Worm (Caenorhabditis elegans) whole organism, late embryonic: Measurements from ENCODE around the gene C30H6.12.

ENCODE experiments used
- K09A11.1 ChIP-seq: sonication (generic microtip); optimal IDR thresholded peaks from 2 replicates; lab custom pipeline; 2017; ENCODE audit warnings: antibody characterized with exemption, mild to moderate bottlenecking, missing genetic modification characterization, missing compliant biosample characterization; ENCODE audit not compliant: insufficient read depth
- Y22D7AL.16 ChIP-seq: sonication (generic microtip); optimal IDR thresholded peaks from 2 replicates; lab custom pipeline; 2016; ENCODE audit warnings: missing genetic modification characterization, missing compliant biosample characterization
- ahr-1 ChIP-seq: sonication (generic microtip); optimal IDR thresholded peaks from 2 replicates; lab custom pipeline; 2016; ENCODE audit warnings: missing genetic modification characterization, missing compliant biosample characterization
- ceh-18 ChIP-seq: sonication (generic microtip); optimal IDR thresholded peaks from 2 replicates; lab custom pipeline; 2016; ENCODE audit warnings: missing genetic modification characterization, missing compliant biosample characterization
- ceh-2 ChIP-seq: sonication (generic microtip); optimal IDR thresholded peaks from 2 replicates; lab custom pipeline; 2016; ENCODE audit warnings: missing genotype, missing genetic modification characterization, missing compliant biosample characterization
- ceh-22 ChIP-seq: sonication (generic microtip); optimal IDR thresholded peaks from 2 replicates; lab custom pipeline; 2017; ENCODE audit warnings: missing biosample characterization, missing genetic modification characterization
- ceh-24 ChIP-seq: sonication (generic microtip); optimal IDR thresholded peaks from 2 replicates; lab custom pipeline; 2016; ENCODE audit warnings: mild to moderate bottlenecking, missing genetic modification characterization, missing compliant biosample characterization
- ceh-31 ChIP-seq: sonication (generic microtip); optimal IDR thresholded peaks from 2 replicates; lab custom pipeline; 2016; ENCODE audit warnings: missing genetic modification characterization, missing compliant biosample characterization
- ceh-45 ChIP-seq: fragments of 200-800 bp; sonication (Bioruptor generic); IDR thresholded peaks from 2 replicates; pipeline ENCODE4 v1.3.6; 2022; ENCODE audit warnings: missing genetic modification reagents, missing genetic modification characterization, missing compliant biosample characterization
- ceh-48 ChIP-seq: sonication (generic microtip); optimal IDR thresholded peaks from 2 replicates; lab custom pipeline; 2016; ENCODE audit warnings: missing genetic modification characterization, inconsistent platforms, missing compliant biosample characterization
- che-1 ChIP-seq: sonication (generic microtip); optimal IDR thresholded peaks from 2 replicates; lab custom pipeline; 2016; ENCODE audit warnings: mild to moderate bottlenecking, missing genetic modification characterization, missing compliant biosample characterization
- dmd-4 ChIP-seq: sonication (generic microtip); optimal IDR thresholded peaks from 2 replicates; lab custom pipeline; 2016; ENCODE audit warnings: borderline replicate concordance, missing genetic modification characterization, missing compliant biosample characterization
- dve-1 ChIP-seq: sonication (generic microtip); optimal IDR thresholded peaks from 2 replicates; lab custom pipeline; 2017; ENCODE audit warnings: antibody characterized with exemption, mild to moderate bottlenecking, missing genetic modification characterization, missing compliant biosample characterization
- elt-2 ChIP-seq: sonication (generic microtip); optimal IDR thresholded peaks from 2 replicates; lab custom pipeline; 2016; ENCODE audit warnings: missing genetic modification reagents, missing genetic modification characterization, missing compliant biosample characterization
- elt-4 ChIP-seq: sonication (generic microtip); optimal IDR thresholded peaks from 2 replicates; lab custom pipeline; 2016; ENCODE audit warnings: missing genetic modification characterization, missing compliant biosample characterization
- fax-1 ChIP-seq: sonication (generic microtip); optimal IDR thresholded peaks from 2 replicates; lab custom pipeline; 2016; ENCODE audit warnings: missing genotype, missing genetic modification characterization, missing compliant biosample characterization
- hlh-15 ChIP-seq: sonication (generic microtip); optimal IDR thresholded peaks from 2 replicates; lab custom pipeline; 2016; ENCODE audit warnings: missing genetic modification characterization, missing compliant biosample characterization
- hlh-30 ChIP-seq: sonication (generic microtip); optimal IDR thresholded peaks from 2 replicates; lab custom pipeline; 2017; ENCODE audit warnings: antibody characterized with exemption, missing genetic modification characterization, missing compliant biosample characterization; ENCODE audit not compliant: insufficient read depth
- hlh-6 ChIP-seq: sonication (generic microtip); optimal IDR thresholded peaks from 2 replicates; lab custom pipeline; 2016; ENCODE audit warnings: missing genotype, missing genetic modification characterization, missing compliant biosample characterization
- hlh-8 ChIP-seq: sonication (generic microtip); optimal IDR thresholded peaks from 2 replicates; lab custom pipeline; 2016; ENCODE audit warnings: missing genotype, missing genetic modification characterization, missing compliant biosample characterization
- lim-6 ChIP-seq: sonication (generic microtip); optimal IDR thresholded peaks from 2 replicates; lab custom pipeline; 2016; ENCODE audit warnings: missing genetic modification characterization, missing compliant biosample characterization
- madf-2 ChIP-seq: sonication (generic microtip); optimal IDR thresholded peaks from 2 replicates; lab custom pipeline; 2017; ENCODE audit warnings: missing genetic modification characterization, missing compliant biosample characterization
- nfya-1 ChIP-seq: sonication (generic microtip); optimal IDR thresholded peaks from 2 replicates; lab custom pipeline; 2017; ENCODE audit warnings: missing genetic modification characterization, mild to moderate bottlenecking, missing compliant biosample characterization, antibody characterized with exemption, moderate library complexity
- npax-4 ChIP-seq: sonication (generic microtip); optimal IDR thresholded peaks from 2 replicates; lab custom pipeline; 2016; ENCODE audit warnings: missing genetic modification characterization, missing compliant biosample characterization
- odd-2 ChIP-seq: sonication (generic microtip); optimal IDR thresholded peaks from 2 replicates; lab custom pipeline; 2017; ENCODE audit warnings: antibody characterized with exemption, mild to moderate bottlenecking, missing genetic modification characterization, missing compliant biosample characterization
- pag-3 ChIP-seq: sonication (generic microtip); optimal IDR thresholded peaks from 2 replicates; lab custom pipeline; 2016; ENCODE audit warnings: missing compliant biosample characterization, missing genetic modification characterization, borderline replicate concordance
- pat-9 ChIP-seq: fragments of 200-800 bp; sonication (Bioruptor generic); optimal IDR thresholded peaks from 2 replicates; lab custom pipeline; 2018; ENCODE audit warnings: mild to moderate bottlenecking, missing genetic modification characterization, moderate library complexity, missing compliant biosample characterization
- pax-1 ChIP-seq: fragments of 150-350 bp; optimal IDR thresholded peaks from 2 replicates; lab custom pipeline; 2014; ENCODE audit warnings: missing biosample characterization, missing genetic modification characterization
- ref-2 ChIP-seq: sonication (generic microtip); optimal IDR thresholded peaks from 2 replicates; lab custom pipeline; 2016; ENCODE audit warnings: missing genetic modification characterization, missing compliant biosample characterization
- sdc-2 ChIP-seq: sonication (generic microtip); optimal IDR thresholded peaks from 2 replicates; lab custom pipeline; 2016; ENCODE audit warnings: missing genotype, missing genetic modification characterization, missing compliant biosample characterization
- sox-2 ChIP-seq: fragments of 200-800 bp; sonication (Bioruptor generic); IDR thresholded peaks from 2 replicates; pipeline ENCODE4 v1.3.6; 2022; ENCODE audit warnings: missing genetic modification reagents, missing genetic modification characterization, missing compliant biosample characterization
- sox-4 ChIP-seq: sonication (generic microtip); optimal IDR thresholded peaks from 2 replicates; lab custom pipeline; 2017; ENCODE audit warnings: mild to moderate bottlenecking, missing genetic modification characterization, inconsistent platforms, missing compliant biosample characterization
- syd-9 ChIP-seq: sonication (generic microtip); optimal IDR thresholded peaks from 2 replicates; lab custom pipeline; 2016; ENCODE audit warnings: mild to moderate bottlenecking, missing genetic modification characterization, moderate library complexity, missing compliant biosample characterization
- tbx-2 ChIP-seq: sonication (generic microtip); optimal IDR thresholded peaks from 2 replicates; lab custom pipeline; 2016; ENCODE audit warnings: missing genetic modification characterization, missing compliant biosample characterization
- ttx-3 ChIP-seq: sonication (generic microtip); optimal IDR thresholded peaks from 2 replicates; lab custom pipeline; 2016; ENCODE audit warnings: missing genetic modification reagents, missing genetic modification characterization, missing compliant biosample characterization
- unc-3 ChIP-seq, 2 experiments: fragments of 200-800 bp in 1 of 2; sonication (Bioruptor generic) in 1 of 2; sonication (generic microtip) in 1 of 2; conservative IDR thresholded peaks in 1 of 2; optimal IDR thresholded peaks in 1 of 2; 2 replicates each; pipeline versions ENCODE4 v1.3.6 to Lab custom; 2016 to 2022; ENCODE audit warnings: missing compliant biosample characterization in 2 of 2, missing genetic modification characterization in 2 of 2, missing genetic modification reagents in 1 of 2
- unc-55 ChIP-seq: sonication (generic microtip); optimal IDR thresholded peaks from 2 replicates; lab custom pipeline; 2017; ENCODE audit warnings: missing biosample characterization, missing genetic modification reagents, missing genetic modification characterization
- ztf-16 ChIP-seq: sonication (generic microtip); optimal IDR thresholded peaks from 2 replicates; lab custom pipeline; 2017; ENCODE audit warnings: missing genetic modification characterization, missing compliant biosample characterization

C30H6.12 gene

DNA sequence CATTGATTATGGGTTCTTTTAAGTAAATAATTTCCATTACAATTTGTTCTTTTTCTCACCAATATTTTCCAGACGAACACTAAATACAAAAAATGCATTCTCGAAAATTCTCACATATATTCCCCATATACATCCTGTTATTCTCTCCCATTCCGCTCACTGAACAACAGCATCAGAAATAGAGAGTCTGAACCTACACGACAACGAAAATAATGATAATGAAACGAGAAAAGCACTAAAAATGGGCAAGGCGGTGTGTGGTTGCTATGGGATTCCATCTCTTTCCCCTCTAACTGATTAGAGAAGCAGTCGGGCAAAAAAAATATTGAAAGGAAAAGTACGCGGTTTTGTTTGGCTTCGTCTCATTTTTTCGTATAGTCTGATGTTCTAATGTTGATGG lies at the start of gene C30H6.12:
Gene C30H6.12, plus strand, starts transcription at position 301 of the 400 bp plus-strand sequence.
- TF ChIP-seq lim-6 (tag; lab: Kevin White, UChicago), result no peak
- TF ChIP-seq ceh-22 (tag; lab: Kevin White, UChicago), result no peak
- no peak for TF ChIP-seq elt-2
- TF ChIP-seq elt-4, result no peak
- TF ChIP-seq pax-1 (tag; lab: Kevin White, UChicago), result no peak
- no peak for TF ChIP-seq ahr-1 (tag; lab: Kevin White, UChicago)
- no peak for TF ChIP-seq hlh-8 (tag; lab: Kevin White, UChicago)
- TF ChIP-seq dve-1 (tag; lab: Kevin White, UChicago), result no peak
- no peak for TF ChIP-seq ceh-48 (tag; lab: Kevin White, UChicago)
- TF ChIP-seq ceh-2 (tag; lab: Kevin White, UChicago), result no peak
- no peak for TF ChIP-seq ceh-24 (tag; lab: Kevin White, UChicago)
- no peak for TF ChIP-seq dmd-4 (tag; lab: Kevin White, UChicago)
- TF ChIP-seq unc-3 (GFP tag; conservative IDR thresholded peaks at IDR 0.05; lab: Robert Waterston, UW), result no peak
- TF ChIP-seq unc-3 (tag; optimal IDR thresholded peaks at IDR 0.05; lab: Kevin White, UChicago), result no peak

DNA sequence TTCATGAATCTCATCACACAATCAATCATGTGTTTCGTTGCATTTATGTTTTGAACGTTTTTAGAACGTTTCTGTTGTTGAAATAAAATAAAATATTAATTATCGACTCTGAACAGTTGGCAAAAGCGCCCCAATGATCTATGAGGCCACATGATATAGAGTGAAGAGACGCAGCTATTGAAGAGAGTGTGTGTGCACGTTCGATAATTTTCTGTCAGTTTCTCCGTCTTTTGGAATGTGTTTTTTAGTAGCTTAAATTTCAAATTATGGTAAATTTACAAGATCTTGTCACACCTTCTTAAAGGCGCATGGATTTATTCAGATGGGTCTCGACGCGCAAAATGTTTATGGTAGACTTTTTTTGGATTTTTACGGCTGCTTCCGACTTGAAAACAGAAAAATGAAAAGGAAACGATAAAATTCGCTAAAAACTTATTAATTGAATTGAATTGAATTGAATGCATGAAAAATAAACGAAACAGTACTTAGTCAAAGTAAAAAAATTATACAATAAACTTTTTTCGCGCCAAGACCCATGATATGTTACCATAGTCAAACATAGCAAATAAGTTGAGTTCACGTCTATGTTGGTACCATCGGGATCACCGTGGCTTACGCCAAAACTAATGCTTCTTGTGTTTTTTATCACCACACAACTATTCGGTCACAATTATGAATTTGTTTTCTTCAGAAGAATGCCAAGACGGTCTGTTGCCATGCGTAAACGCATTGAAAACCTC lies 49.4 kb upstream of the C30H6.12 start, which contains the start of gene C49C3.15:
Gene C49C3.15, plus strand, starts transcription at position 690 of the 740 bp plus-strand sequence.
- TF ChIP-seq syd-9 (no peak), ceh-48 (tag; lab: Kevin White, UChicago) (no peak), fax-1 (tag; lab: Kevin White, UChicago) (no peak), hlh-6 (tag; lab: Kevin White, UChicago) (no peak), unc-55 (peak; percentile 38), odd-2 (tag; lab: Kevin White, UChicago) (no peak), hlh-8 (tag; lab: Kevin White, UChicago) (no peak), tbx-2 (tag; lab: Kevin White, UChicago) (no peak), dve-1 (tag; lab: Kevin White, UChicago) (no peak), lim-6 (tag; lab: Kevin White, UChicago) (no peak), K09A11.1 (tag; lab: Kevin White, UChicago) (no peak), hlh-15 (tag; lab: Kevin White, UChicago) (no peak), nfya-1 (peak; percentile 15), ceh-31 (peak; percentile 21), Y22D7AL.16 (no peak), hlh-30 (tag; lab: Kevin White, UChicago) (peak; percentile 77), madf-2 (tag; lab: Kevin White, UChicago) (no peak)

DNA sequence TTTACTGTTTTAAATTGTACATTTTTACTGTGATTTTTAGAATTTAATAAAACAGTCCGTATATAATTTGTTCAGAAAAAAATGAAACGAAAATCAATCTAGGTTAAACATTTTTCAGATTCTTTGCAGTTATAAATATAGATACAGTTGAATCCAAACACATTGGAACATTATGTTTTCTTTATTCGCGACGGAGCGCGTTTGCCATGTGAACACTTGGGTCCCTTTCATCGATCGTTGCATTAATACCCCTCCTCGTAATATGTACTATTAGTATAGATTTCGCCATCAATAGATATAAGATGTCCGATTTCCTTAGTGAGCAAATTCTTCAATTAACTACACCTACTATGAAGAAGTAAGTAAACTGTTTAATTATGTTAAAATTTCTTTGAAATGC lies 48.1 kb upstream of the C30H6.12 start, which contains the start of gene C49C3.8:
Gene C49C3.8, plus strand, starts transcription at position 173 of the 400 bp plus-strand sequence.
- TF ChIP-seq che-1, result no peak
- peak; percentile 45 for TF ChIP-seq ceh-48 (tag; lab: Kevin White, UChicago)
- no peak for TF ChIP-seq ceh-18

DNA sequence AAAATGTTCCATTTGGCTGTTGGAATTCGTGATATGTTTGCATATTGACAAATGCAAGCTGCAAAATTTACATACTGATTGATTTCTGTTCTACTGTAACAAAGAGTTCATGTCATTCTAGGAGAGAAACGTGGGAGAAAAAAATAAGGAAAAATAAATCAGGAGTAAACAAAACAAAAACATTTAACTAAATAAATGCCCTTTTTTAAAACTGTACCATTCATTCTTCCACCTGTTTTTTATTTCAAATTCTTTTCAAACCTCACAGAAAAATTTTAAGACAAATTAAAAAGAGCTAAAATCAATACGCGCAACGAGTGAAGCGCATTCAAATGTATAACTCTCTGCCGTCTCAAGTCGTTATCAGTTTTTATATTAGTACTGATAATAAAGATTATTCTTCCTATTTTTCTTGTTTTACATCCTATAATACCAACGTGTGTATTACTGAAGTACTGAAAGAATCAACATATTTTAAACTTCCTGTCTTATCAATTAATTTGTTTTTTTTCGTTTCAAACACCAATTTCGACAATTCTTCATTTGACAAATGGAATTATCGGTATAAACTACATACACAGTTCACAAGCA lies 44.1 kb upstream of the C30H6.12 start, which contains the start of gene C49C3.10:
Gene C49C3.10, minus strand, starts transcription at position 51 of the 591 bp plus-strand sequence.
- TF ChIP-seq elt-2 (peak; percentile 78), ceh-45 (no peak)

DNA sequence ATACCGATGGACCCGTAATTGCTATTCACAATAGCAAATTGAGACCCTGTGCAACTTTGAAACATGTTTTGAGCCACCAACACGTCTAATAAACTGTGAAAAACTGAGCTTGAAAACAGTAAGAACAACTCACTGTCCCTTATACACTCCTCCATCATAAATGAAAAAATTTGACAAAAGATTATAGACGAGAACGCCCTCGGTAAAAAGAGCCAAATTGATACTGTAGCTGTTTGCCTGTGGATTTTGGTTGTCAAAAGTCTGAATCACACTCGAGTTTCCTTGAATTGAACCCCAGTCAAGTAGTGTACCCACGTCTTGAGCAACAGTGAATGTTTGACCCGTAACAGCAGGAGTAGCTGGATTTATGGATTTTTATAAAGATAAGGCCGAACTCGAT lies 42.1 kb upstream of the C30H6.12 start:
- TF ChIP-seq sdc-2 (tag; lab: Kevin White, UChicago), result no peak
- TF ChIP-seq ref-2 (tag; lab: Kevin White, UChicago), result no peak
- no peak for TF ChIP-seq ttx-3 (tag; lab: Kevin White, UChicago)
- TF ChIP-seq ceh-31, result no peak
- TF ChIP-seq sox-2 (GFP tag; lab: Robert Waterston, UW), result no peak
- no peak for TF ChIP-seq pag-3
- no peak for TF ChIP-seq pat-9 (tag; lab: Kevin White, UChicago)
- TF ChIP-seq hlh-30 (tag; lab: Kevin White, UChicago), result no peak
- no peak for TF ChIP-seq unc-55
- no peak for TF ChIP-seq ceh-45
- no peak for TF ChIP-seq Y22D7AL.16
- no peak for TF ChIP-seq ceh-2 (tag; lab: Kevin White, UChicago)
- TF ChIP-seq npax-4, result no peak
- no peak for TF ChIP-seq sox-4 (tag; lab: Kevin White, UChicago)
- TF ChIP-seq ztf-16, result no peak
- no peak for TF ChIP-seq syd-9
- no peak for TF ChIP-seq ceh-24 (tag; lab: Kevin White, UChicago)
- TF ChIP-seq dmd-4 (tag; lab: Kevin White, UChicago), result no peak
- no peak for TF ChIP-seq elt-2
- no peak for TF ChIP-seq lim-6 (tag; lab: Kevin White, UChicago)
